Worm (Caenorhabditis elegans) whole organism, L1 larva: ENCODE data around the gene ccdc-149.

Experiments
- C16A3.4 ChIP-seq: fragments of 150-350 bp; optimal IDR thresholded peaks from 2 replicates; lab custom pipeline; 2014; ENCODE audit warnings: missing biosample characterization, missing genetic modification characterization
- C34B4.2 ChIP-seq: sonication (generic microtip); optimal IDR thresholded peaks from 2 replicates; lab custom pipeline; 2017; ENCODE audit warnings: mild to moderate bottlenecking, missing genetic modification characterization, missing compliant biosample characterization
- F16B12.6 ChIP-seq: fragments of 150-350 bp; optimal IDR thresholded peaks from 2 replicates; lab custom pipeline; 2014; ENCODE audit warnings: missing biosample characterization, missing genetic modification characterization
- Y116A8C.19 ChIP-seq: sonication (generic microtip); optimal IDR thresholded peaks from 2 replicates; lab custom pipeline; 2016; ENCODE audit warnings: missing compliant biosample characterization, missing genetic modification characterization, borderline replicate concordance
- aha-1 ChIP-seq: fragments of 150-350 bp; optimal IDR thresholded peaks from 2 replicates; lab custom pipeline; 2014; ENCODE audit warnings: missing biosample characterization, missing genetic modification characterization
- alr-1 ChIP-seq: fragments of 200-800 bp; sonication (Bioruptor generic); optimal IDR thresholded peaks from 2 replicates; lab custom pipeline; 2018; ENCODE audit warnings: borderline replicate concordance, mild to moderate bottlenecking, missing genetic modification characterization, missing compliant biosample characterization
- blmp-1 ChIP-seq: fragments of 150-350 bp; optimal IDR thresholded peaks from 2 replicates; lab custom pipeline; 2014; ENCODE audit warnings: missing biosample characterization, missing genetic modification characterization
- ceh-8 ChIP-seq: fragments of 200-800 bp; sonication (Bioruptor generic); optimal IDR thresholded peaks from 2 replicates; lab custom pipeline; 2018; ENCODE audit warnings: mild to moderate bottlenecking, missing genetic modification characterization, moderate library complexity, missing compliant biosample characterization
- ceh-88 ChIP-seq: fragments of 200-800 bp; sonication (Bioruptor generic); IDR thresholded peaks from 2 replicates; pipeline ENCODE4 v1.3.6; 2022; ENCODE audit warnings: missing genetic modification characterization, missing compliant biosample characterization
- ceh-90 ChIP-seq: sonication (generic microtip); optimal IDR thresholded peaks from 2 replicates; lab custom pipeline; 2016; ENCODE audit warnings: missing genetic modification characterization, missing compliant biosample characterization
- ces-1 ChIP-seq: fragments of 150-350 bp; optimal IDR thresholded peaks from 2 replicates; lab custom pipeline; 2014; ENCODE audit warnings: missing biosample characterization, missing genetic modification reagents, missing genetic modification characterization
- dsc-1 ChIP-seq: sonication (generic microtip); optimal IDR thresholded peaks from 2 replicates; lab custom pipeline; 2016; ENCODE audit warnings: mild to moderate bottlenecking, missing genetic modification characterization, missing compliant biosample characterization
- egl-13 ChIP-seq: sonication (generic microtip); optimal IDR thresholded peaks from 2 replicates; lab custom pipeline; 2016; ENCODE audit warnings: missing genotype, missing genetic modification reagents, missing genetic modification characterization, missing compliant biosample characterization
- elt-2 ChIP-seq: sonication (generic microtip); optimal IDR thresholded peaks from 2 replicates; lab custom pipeline; 2016; ENCODE audit warnings: missing genetic modification characterization, mild to moderate bottlenecking, inconsistent platforms, missing compliant biosample characterization, missing genetic modification reagents
- elt-3 ChIP-seq, 6 experiments: fragments of 150-350 bp in 1 of 6; sonication (generic microtip); optimal IDR thresholded peaks; 2 replicates each; lab custom pipeline; 2017 to 2018; ENCODE audit warnings: missing biosample characterization in 6 of 6, missing genetic modification characterization in 6 of 6, inconsistent platforms in 1 of 6
- ets-5 ChIP-seq: fragments of 200-800 bp; sonication (Bioruptor generic); IDR thresholded peaks from 2 replicates; pipeline ENCODE4 v1.3.6; 2022; ENCODE audit warnings: missing genetic modification characterization, missing compliant biosample characterization
- hlh-17 ChIP-seq: fragments of 200-800 bp; sonication (Bioruptor generic); optimal IDR thresholded peaks from 2 replicates; lab custom pipeline; 2018; ENCODE audit warnings: missing genetic modification characterization, mild to moderate bottlenecking, missing compliant biosample characterization, moderate library complexity, borderline replicate concordance
- jun-1 ChIP-seq: fragments of 150-350 bp; optimal IDR thresholded peaks from 2 replicates; lab custom pipeline; 2014; ENCODE audit warnings: missing biosample characterization, missing genetic modification reagents, missing genetic modification characterization
- lin-13 ChIP-seq: fragments of 150-350 bp; optimal IDR thresholded peaks from 2 replicates; lab custom pipeline; 2014; ENCODE audit warnings: missing biosample characterization, missing genetic modification reagents, missing genetic modification characterization
- lin-14 ChIP-seq: fragments of 200-800 bp; sonication (Bioruptor generic); optimal IDR thresholded peaks from 2 replicates; lab custom pipeline; 2018; ENCODE audit warnings: mild to moderate bottlenecking, missing genetic modification characterization, moderate library complexity, missing compliant biosample characterization
- lin-35 ChIP-seq, 2 experiments: fragments of 150-350 bp; optimal IDR thresholded peaks; 2 replicates each; lab custom pipeline; 2014; ENCODE audit warnings: missing biosample characterization in 2 of 2, missing genetic modification characterization in 2 of 2, missing genetic modification reagents in 2 of 2
- lin-39 ChIP-seq: fragments of 150-350 bp; optimal IDR thresholded peaks from 2 replicates; lab custom pipeline; 2014; ENCODE audit warnings: missing biosample characterization, missing genetic modification reagents, missing genetic modification characterization
- lir-3 ChIP-seq: sonication (generic microtip); optimal IDR thresholded peaks from 2 replicates; lab custom pipeline; 2016; ENCODE audit warnings: mild to moderate bottlenecking, missing genetic modification characterization, moderate library complexity, missing compliant biosample characterization; ENCODE audit not compliant: poor library complexity
- lsy-2 ChIP-seq, 2 experiments: fragments of 150-350 bp; optimal IDR thresholded peaks; 2 replicates each; lab custom pipeline; 2014; ENCODE audit warnings: missing biosample characterization in 2 of 2, missing genetic modification characterization in 2 of 2
- mab-9 ChIP-seq: fragments of 200-800 bp; sonication (Bioruptor generic); IDR thresholded peaks from 2 replicates; pipeline ENCODE4 v1.3.6; 2022; ENCODE audit warnings: missing genetic modification reagents, missing genetic modification characterization, missing compliant biosample characterization
- mdl-1 ChIP-seq, 2 experiments: fragments of 150-350 bp; optimal IDR thresholded peaks; 2 replicates each; lab custom pipeline; 2014 to 2017; ENCODE audit warnings: missing biosample characterization in 2 of 2, missing genetic modification characterization in 2 of 2, inconsistent platforms in 1 of 2
- nhr-12 ChIP-seq: sonication (generic microtip); optimal IDR thresholded peaks from 2 replicates; lab custom pipeline; 2017; ENCODE audit warnings: missing biosample characterization, missing genetic modification characterization
- nhr-20 ChIP-seq: sonication (generic microtip); optimal IDR thresholded peaks from 2 replicates; lab custom pipeline; 2016; ENCODE audit warnings: mild to moderate bottlenecking, missing genetic modification characterization, missing compliant biosample characterization
- nhr-237 ChIP-seq: fragments of 150-350 bp; optimal IDR thresholded peaks from 2 replicates; lab custom pipeline; 2014; ENCODE audit warnings: missing biosample characterization, missing genetic modification characterization
- nhr-28 ChIP-seq: fragments of 150-350 bp; optimal IDR thresholded peaks from 2 replicates; lab custom pipeline; 2014; ENCODE audit warnings: missing biosample characterization, missing genetic modification characterization
- nhr-71 ChIP-seq: sonication (generic microtip); optimal IDR thresholded peaks from 2 replicates; lab custom pipeline; 2016; ENCODE audit warnings: mild to moderate bottlenecking, missing genetic modification characterization, moderate library complexity, missing compliant biosample characterization
- nhr-76 ChIP-seq: sonication (generic microtip); optimal IDR thresholded peaks from 2 replicates; lab custom pipeline; 2017; ENCODE audit warnings: missing biosample characterization, missing genetic modification characterization
- nhr-84 ChIP-seq: sonication (generic microtip); optimal IDR thresholded peaks from 2 replicates; lab custom pipeline; 2017; ENCODE audit warnings: missing biosample characterization, missing genetic modification characterization
- nhr-85 ChIP-seq: sonication (generic microtip); peaks from one replicate; lab custom pipeline; 2016; ENCODE audit warnings: missing genetic modification characterization, inconsistent platforms, missing compliant biosample characterization
- nhr-90 ChIP-seq: sonication (generic microtip); optimal IDR thresholded peaks from 2 replicates; lab custom pipeline; 2016; ENCODE audit warnings: mild to moderate bottlenecking, missing genetic modification characterization, missing compliant biosample characterization; ENCODE audit not compliant: poor library complexity
- pag-3 ChIP-seq: sonication (generic microtip); optimal IDR thresholded peaks from 2 replicates; lab custom pipeline; 2017; ENCODE audit warnings: missing genetic modification characterization, mild to moderate bottlenecking, missing compliant biosample characterization, antibody characterized with exemption, borderline replicate concordance; ENCODE audit not compliant: insufficient read depth
- pqm-1 ChIP-seq: sonication (generic microtip); optimal IDR thresholded peaks from 3 replicates; lab custom pipeline; 2017; ENCODE audit warnings: missing biosample characterization, missing genetic modification characterization
- rnt-1 ChIP-seq: sonication (generic microtip); optimal IDR thresholded peaks from 2 replicates; lab custom pipeline; 2016; ENCODE audit warnings: mild to moderate bottlenecking, missing genetic modification characterization, moderate library complexity, missing compliant biosample characterization
- skn-1 ChIP-seq: fragments of 150-350 bp; optimal IDR thresholded peaks from 2 replicates; lab custom pipeline; 2014; ENCODE audit warnings: missing biosample characterization, missing genetic modification characterization
- snu-23 ChIP-seq: sonication (generic microtip); optimal IDR thresholded peaks from 2 replicates; lab custom pipeline; 2016; ENCODE audit warnings: missing genetic modification characterization, missing compliant biosample characterization
- sptf-1 ChIP-seq: fragments of 150-350 bp; optimal IDR thresholded peaks from 2 replicates; lab custom pipeline; 2014; ENCODE audit warnings: missing biosample characterization, missing genetic modification characterization
- swsn-7 ChIP-seq: sonication (generic microtip); optimal IDR thresholded peaks from 2 replicates; lab custom pipeline; 2016; ENCODE audit warnings: missing genetic modification characterization, missing compliant biosample characterization
- tbx-2 ChIP-seq: sonication (generic microtip); optimal IDR thresholded peaks from 2 replicates; lab custom pipeline; 2016; ENCODE audit warnings: missing genetic modification characterization, missing compliant biosample characterization
- unc-130 ChIP-seq: fragments of 150-350 bp; optimal IDR thresholded peaks from 2 replicates; lab custom pipeline; 2017; ENCODE audit warnings: missing biosample characterization, missing genetic modification characterization, inconsistent platforms
- unc-62 ChIP-seq: fragments of 150-350 bp; optimal IDR thresholded peaks from 2 replicates; lab custom pipeline; 2014; ENCODE audit warnings: missing biosample characterization, missing genetic modification reagents, missing genetic modification characterization
- unc-86 ChIP-seq: sonication (generic microtip); optimal IDR thresholded peaks from 2 replicates; lab custom pipeline; 2016; ENCODE audit warnings: missing genetic modification characterization, missing compliant biosample characterization
- vab-15 ChIP-seq: sonication (generic microtip); optimal IDR thresholded peaks from 2 replicates; lab custom pipeline; 2017; ENCODE audit warnings: missing genotype, mild to moderate bottlenecking, missing genetic modification characterization, missing compliant biosample characterization
- xbp-1 ChIP-seq: sonication (generic microtip); optimal IDR thresholded peaks from 2 replicates; lab custom pipeline; 2016; ENCODE audit warnings: missing genetic modification characterization, missing compliant biosample characterization
- zip-4 ChIP-seq: fragments of 200-800 bp; sonication (Bioruptor generic); optimal IDR thresholded peaks from 2 replicates; lab custom pipeline; 2018; ENCODE audit warnings: mild to moderate bottlenecking, missing genetic modification characterization, moderate library complexity, missing compliant biosample characterization
- ztf-11 ChIP-seq, 2 experiments: sonication (generic microtip); optimal IDR thresholded peaks; 2 replicates each; lab custom pipeline; 2016 to 2017; ENCODE audit warnings: missing genetic modification characterization in 2 of 2, missing biosample characterization in 1 of 2, missing compliant biosample characterization in 1 of 2

Gene ccdc-149

ce11 chrX:11474149-11474585 is 37.1 kb downstream of the ccdc-149 start:
- TF ChIP-seq dsc-1 (tag; lab: Kevin White, UChicago) (no peak), nhr-237 (tag; lab: Kevin White, UChicago) (peak; percentile 22), nhr-20 (peak; percentile 18), ces-1 (GFP tag; lab: Kevin White, UChicago) (no peak), elt-2 (tag; lab: Kevin White, UChicago) (no peak), nhr-12 (no peak), Y116A8C.19 (tag; lab: Kevin White, UChicago) (no peak), lin-14 (GFP tag; lab: Kevin White, UChicago) (peak; percentile 96), blmp-1 (tag; lab: Kevin White, UChicago) (peak; percentile 67), unc-62 (GFP tag; lab: Kevin White, UChicago) (no peak), nhr-28 (no peak), elt-3 (tag; optimal IDR thresholded peaks at IDR 0.05; lab: Kevin White, UChicago) (peak in 1 of 6 experiments; percentile 47), nhr-84 (tag; lab: Kevin White, UChicago) (no peak), ceh-8 (GFP tag; lab: Kevin White, UChicago) (no peak), lin-39 (tag; lab: Kevin White, UChicago) (no peak), egl-13 (tag; lab: Kevin White, UChicago) (no peak), xbp-1 (no peak), skn-1 (peak; percentile 24), nhr-90 (tag; lab: Kevin White, UChicago) (peak; percentile 8), ceh-88 (GFP tag; lab: Robert Waterston, UW) (0 out of 2 replicates have a peak, but pooled peaks have one; percentile 8), unc-86 (tag; lab: Kevin White, UChicago) (no peak), lir-3 (tag; lab: Kevin White, UChicago) (no peak), lin-35 (GFP tag; optimal IDR thresholded peaks at IDR 0.05; lab: Kevin White, UChicago) (no peak), C16A3.4 (tag; lab: Kevin White, UChicago) (no peak), snu-23 (GFP tag; lab: Kevin White, UChicago) (peak; percentile 9), nhr-71 (tag; lab: Kevin White, UChicago) (peak; percentile 11), rnt-1 (no peak), lin-13 (GFP tag; lab: Kevin White, UChicago) (no peak), hlh-17 (GFP tag; lab: Kevin White, UChicago) (no peak), swsn-7 (no peak), F16B12.6 (tag; lab: Kevin White, UChicago) (no peak), nhr-85 (peak; percentile 87), lsy-2 (tag; optimal IDR thresholded peaks at IDR 0.05; lab: Kevin White, UChicago) (peak in 1 of 2 experiments; percentile 38)

- TF ChIP-seq ets-5 (GFP tag; lab: Robert Waterston, UW) (no peak), nhr-84 (tag; lab: Kevin White, UChicago) (no peak), aha-1 (no peak), mdl-1 (tag; optimal IDR thresholded peaks at IDR 0.05; lab: Kevin White, UChicago) (peak in 1 of 2 experiments; percentile 50), pag-3 (no peak), pqm-1 (tag; lab: Kevin White, UChicago) (no peak), tbx-2 (peak; percentile 81), unc-62 (GFP tag; lab: Kevin White, UChicago) (no peak), zip-4 (GFP tag; lab: Kevin White, UChicago) (no peak), mab-9 (GFP tag; lab: Robert Waterston, UW) (0 out of 2 replicates have a peak, but pooled peaks have one; percentile 35), vab-15 (tag; lab: Kevin White, UChicago) (no peak), lsy-2 (tag; optimal IDR thresholded peaks at IDR 0.05; lab: Kevin White, UChicago) (peak; percentile 6 to 43), unc-130 (tag; lab: Kevin White, UChicago) (peak; percentile 1), alr-1 (tag; lab: Kevin White, UChicago) (no peak), nhr-76 (tag; lab: Kevin White, UChicago) (no peak), ceh-90 (no peak), jun-1 (no peak), elt-3 (tag; optimal IDR thresholded peaks at IDR 0.05; lab: Kevin White, UChicago) (no peak), C34B4.2 (tag; lab: Kevin White, UChicago) (no peak), lin-14 (GFP tag; lab: Kevin White, UChicago) (peak; percentile 100), sptf-1 (no peak), ztf-11 (tag; optimal IDR thresholded peaks at IDR 0.05; lab: Kevin White, UChicago) (no peak), unc-86 (tag; lab: Kevin White, UChicago) (peak; percentile 79)
These were observed 38.1 kb downstream of the ccdc-149 start for ce11 chrX:11472953-11473671.
